Worm (Caenorhabditis elegans) whole organism, L4 larva: Measurements from ENCODE around the gene ZC374.2.

Experiments used
- F37D6.2 ChIP-seq: sonication (generic microtip); optimal IDR thresholded peaks from 2 replicates; lab custom pipeline; 2016; ENCODE audit warnings: mild to moderate bottlenecking, missing genetic modification characterization, missing compliant biosample characterization
- T20F7.1 ChIP-seq: fragments of 200-800 bp; sonication (Bioruptor generic); optimal IDR thresholded peaks from 2 replicates; lab custom pipeline; 2018; ENCODE audit warnings: mild to moderate bottlenecking, missing genetic modification characterization, missing compliant biosample characterization
- Y105C5A.15 ChIP-seq: fragments of 200-800 bp; sonication (Bioruptor generic); IDR thresholded peaks from 2 replicates; pipeline ENCODE4 v1.3.6; 2022; ENCODE audit warnings: missing genetic modification characterization, missing compliant biosample characterization
- Y48G9A.11 ChIP-seq: fragments of 200-800 bp; sonication (Bioruptor generic); IDR thresholded peaks from 2 replicates; pipeline ENCODE4 v1.3.6; 2022; ENCODE audit warnings: missing genetic modification reagents, missing genetic modification characterization, missing compliant biosample characterization
- attf-4 ChIP-seq: sonication (generic microtip); optimal IDR thresholded peaks from 3 replicates; lab custom pipeline; 2017; ENCODE audit warnings: missing biosample characterization, missing genetic modification characterization
- ceh-44 ChIP-seq: fragments of 200-800 bp; sonication (Bioruptor generic); IDR thresholded peaks from 2 replicates; pipeline ENCODE4 v1.3.6; 2022; ENCODE audit warnings: missing genetic modification reagents, missing genetic modification characterization, missing compliant biosample characterization
- ceh-82 ChIP-seq: sonication (generic microtip); optimal IDR thresholded peaks from 2 replicates; lab custom pipeline; 2017; ENCODE audit warnings: missing biosample characterization, missing genetic modification characterization
- ctbp-1 ChIP-seq: fragments of 200-800 bp; sonication (Bioruptor generic); IDR thresholded peaks from 2 replicates; pipeline ENCODE4 v1.3.6; 2022; ENCODE audit warnings: missing genetic modification reagents, missing genetic modification characterization, missing compliant biosample characterization
- daf-16 ChIP-seq, 3 experiments: sonication (generic microtip); optimal IDR thresholded peaks; 2 replicates each; lab custom pipeline; 2016 to 2017; ENCODE audit warnings: missing genetic modification characterization in 3 of 3, missing genetic modification reagents in 3 of 3, mild to moderate bottlenecking in 2 of 3, missing compliant biosample characterization in 2 of 3, missing biosample characterization in 1 of 3, moderate library complexity in 1 of 3
- dve-1 ChIP-seq: sonication (generic microtip); optimal IDR thresholded peaks from 2 replicates; lab custom pipeline; 2017; ENCODE audit warnings: antibody characterized with exemption, mild to moderate bottlenecking, missing genetic modification characterization, missing compliant biosample characterization; ENCODE audit not compliant: insufficient read depth
- egl-43 ChIP-seq: fragments of 200-800 bp; sonication (Bioruptor generic); IDR thresholded peaks from 2 replicates; pipeline ENCODE4 v1.3.6; 2022; ENCODE audit warnings: missing genetic modification reagents, missing genetic modification characterization, missing compliant biosample characterization
- fkh-10 ChIP-seq: fragments of 150-350 bp; optimal IDR thresholded peaks from 2 replicates; lab custom pipeline; 2014; ENCODE audit warnings: missing biosample characterization, missing genetic modification reagents, missing genetic modification characterization
- fos-1 ChIP-seq: fragments of 150-350 bp; optimal IDR thresholded peaks from 2 replicates; lab custom pipeline; 2014; ENCODE audit warnings: missing biosample characterization, missing genetic modification characterization
- gei-8 ChIP-seq: fragments of 200-800 bp; sonication (Bioruptor generic); optimal IDR thresholded peaks from 2 replicates; lab custom pipeline; 2018; ENCODE audit warnings: mild to moderate bottlenecking, missing genetic modification characterization, missing compliant biosample characterization
- hlh-11 ChIP-seq: fragments of 200-800 bp; sonication (Bioruptor generic); optimal IDR thresholded peaks from 2 replicates; lab custom pipeline; 2018; ENCODE audit warnings: mild to moderate bottlenecking, missing genetic modification characterization, missing compliant biosample characterization
- lim-7 ChIP-seq: fragments of 200-800 bp; sonication (Bioruptor generic); IDR thresholded peaks from 2 replicates; pipeline ENCODE4 v1.3.6; 2022; ENCODE audit warnings: missing genetic modification characterization, missing compliant biosample characterization
- lin-1 ChIP-seq: fragments of 200-800 bp; sonication (Bioruptor generic); IDR thresholded peaks from 2 replicates; pipeline ENCODE4 v1.3.6; 2022; ENCODE audit warnings: missing genetic modification reagents, missing genetic modification characterization, missing compliant biosample characterization
- lin-15B ChIP-seq: fragments of 150-350 bp; sonication (generic microtip); optimal IDR thresholded peaks from 3 replicates; lab custom pipeline; 2014; ENCODE audit warnings: missing biosample characterization, missing genetic modification characterization
- lin-38 ChIP-seq: fragments of 200-800 bp; sonication (Bioruptor generic); IDR thresholded peaks from 2 replicates; pipeline ENCODE4 v1.3.6; 2022; ENCODE audit warnings: missing genetic modification reagents, missing genetic modification characterization, missing compliant biosample characterization
- lin-39 ChIP-seq: fragments of 150-350 bp; optimal IDR thresholded peaks from 2 replicates; lab custom pipeline; 2014; ENCODE audit warnings: missing biosample characterization, missing genetic modification reagents, missing genetic modification characterization
- madf-5 ChIP-seq, 2 experiments: fragments of 200-800 bp; sonication (Bioruptor generic); IDR thresholded peaks; 2 replicates each; pipeline ENCODE4 v1.3.6; 2022; ENCODE audit warnings: missing compliant biosample characterization in 2 of 2, missing genetic modification characterization in 2 of 2
- madf-9 ChIP-seq: fragments of 200-800 bp; sonication (Bioruptor generic); conservative IDR thresholded peaks from 2 replicates; pipeline ENCODE4 v1.3.6; 2022; ENCODE audit warnings: missing genetic modification reagents, missing genetic modification characterization, missing compliant biosample characterization
- mes-2 ChIP-seq: sonication (generic microtip); optimal IDR thresholded peaks from 2 replicates; lab custom pipeline; 2016; ENCODE audit warnings: missing genotype, mild to moderate bottlenecking, missing genetic modification characterization, missing compliant biosample characterization; ENCODE audit not compliant: poor library complexity, severe bottlenecking
- nhr-102 ChIP-seq: sonication (generic microtip); optimal IDR thresholded peaks from 2 replicates; lab custom pipeline; 2016; ENCODE audit warnings: mild to moderate bottlenecking, missing genetic modification characterization, moderate library complexity, missing compliant biosample characterization
- nhr-11 ChIP-seq: fragments of 150-350 bp; optimal IDR thresholded peaks from 2 replicates; lab custom pipeline; 2014; ENCODE audit warnings: missing biosample characterization, missing genetic modification characterization
- nhr-237 ChIP-seq: sonication (generic microtip); optimal IDR thresholded peaks from 2 replicates; lab custom pipeline; 2017; ENCODE audit warnings: missing biosample characterization, missing genetic modification characterization
- nhr-25 ChIP-seq: sonication (generic microtip); optimal IDR thresholded peaks from 2 replicates; lab custom pipeline; 2017; ENCODE audit warnings: missing genetic modification characterization, mild to moderate bottlenecking, missing compliant biosample characterization, antibody characterized with exemption, moderate library complexity, borderline replicate concordance; ENCODE audit not compliant: insufficient read depth
- nhr-28 ChIP-seq: fragments of 150-350 bp; optimal IDR thresholded peaks from 2 replicates; lab custom pipeline; 2014; ENCODE audit warnings: missing biosample characterization, missing genetic modification characterization
- nhr-48 ChIP-seq: sonication (generic microtip); optimal IDR thresholded peaks from 2 replicates; lab custom pipeline; 2016; ENCODE audit warnings: mild to moderate bottlenecking, missing genetic modification characterization, missing compliant biosample characterization
- nhr-76 ChIP-seq: fragments of 150-350 bp; optimal IDR thresholded peaks from 2 replicates; lab custom pipeline; 2014; ENCODE audit warnings: missing biosample characterization, missing genetic modification characterization
- nhr-77 ChIP-seq: fragments of 150-350 bp; optimal IDR thresholded peaks from 2 replicates; lab custom pipeline; 2014; ENCODE audit warnings: missing biosample characterization, missing genetic modification characterization
- pha-4 ChIP-seq, 2 experiments: fragments of 150-350 bp in 1 of 2; fragments of 200-800 bp in 1 of 2; sonication (Bioruptor generic) in 1 of 2; IDR thresholded peaks in 1 of 2; optimal IDR thresholded peaks in 1 of 2; 2 replicates each; pipeline versions ENCODE4 v1.3.6 to Lab custom; 2014 to 2022; ENCODE audit warnings: missing genetic modification characterization in 2 of 2, missing genetic modification reagents in 2 of 2, missing biosample characterization in 1 of 2, missing compliant biosample characterization in 1 of 2
- php-3 ChIP-seq: fragments of 200-800 bp; sonication (Bioruptor generic); IDR thresholded peaks from 2 replicates; pipeline ENCODE4 v1.3.6; 2022; ENCODE audit warnings: missing genetic modification reagents, missing genetic modification characterization, missing compliant biosample characterization
- pqm-1 ChIP-seq: sonication (generic microtip); optimal IDR thresholded peaks from 2 replicates; lab custom pipeline; 2017; ENCODE audit warnings: missing biosample characterization, missing genetic modification characterization
- saeg-2 ChIP-seq: fragments of 200-800 bp; sonication (Bioruptor generic); IDR thresholded peaks from 2 replicates; pipeline ENCODE4 v1.3.6; 2022; ENCODE audit warnings: missing genetic modification reagents, missing genetic modification characterization, missing compliant biosample characterization
- sdz-12 ChIP-seq: fragments of 200-800 bp; sonication (Bioruptor generic); optimal IDR thresholded peaks from 2 replicates; lab custom pipeline; 2018; ENCODE audit warnings: mild to moderate bottlenecking, missing genetic modification characterization, missing compliant biosample characterization
- skn-1 ChIP-seq: fragments of 150-350 bp; optimal IDR thresholded peaks from 2 replicates; lab custom pipeline; 2014; ENCODE audit warnings: missing biosample characterization, missing genetic modification characterization
- snpc-4 ChIP-seq: fragments of 150-350 bp; optimal IDR thresholded peaks from 2 replicates; lab custom pipeline; 2014; ENCODE audit warnings: missing biosample characterization, missing genetic modification characterization
- spr-1 ChIP-seq: sonication (generic microtip); optimal IDR thresholded peaks from 2 replicates; lab custom pipeline; 2016; ENCODE audit warnings: mild to moderate bottlenecking, missing genetic modification characterization, missing compliant biosample characterization
- tag-97 ChIP-seq: fragments of 200-800 bp; sonication (Bioruptor generic); IDR thresholded peaks from 2 replicates; pipeline ENCODE4 v1.3.6; 2022; ENCODE audit warnings: missing genetic modification characterization, missing compliant biosample characterization
- unc-130 ChIP-seq: sonication (generic microtip); optimal IDR thresholded peaks from 2 replicates; lab custom pipeline; 2016; ENCODE audit warnings: missing genetic modification reagents, missing genetic modification characterization, missing compliant biosample characterization
- unc-62 ChIP-seq, 3 experiments: fragments of 150-350 bp in 1 of 3; sonication (generic microtip); optimal IDR thresholded peaks in 2 of 3; peaks in 1 of 3; 1 replicate in 1 of 3; 2 replicates in 2 of 3; lab custom pipeline; 2014 to 2017; ENCODE audit warnings: missing biosample characterization in 3 of 3, missing genetic modification characterization in 3 of 3, missing genetic modification reagents in 3 of 3, missing genotype in 1 of 3
- zfp-2 ChIP-seq: sonication (generic microtip); optimal IDR thresholded peaks from 2 replicates; lab custom pipeline; 2016; ENCODE audit warnings: mild to moderate bottlenecking, missing genetic modification characterization, missing compliant biosample characterization
- zfp-3 ChIP-seq: fragments of 200-800 bp; sonication (Bioruptor generic); conservative IDR thresholded peaks from 2 replicates; pipeline ENCODE4 v1.3.6; 2022; ENCODE audit warnings: missing genetic modification reagents, missing genetic modification characterization, missing compliant biosample characterization
- ztf-11 ChIP-seq: fragments of 150-350 bp; optimal IDR thresholded peaks from 2 replicates; lab custom pipeline; 2014; ENCODE audit warnings: missing biosample characterization, missing genetic modification characterization

The ZC374.2 gene

DNA sequence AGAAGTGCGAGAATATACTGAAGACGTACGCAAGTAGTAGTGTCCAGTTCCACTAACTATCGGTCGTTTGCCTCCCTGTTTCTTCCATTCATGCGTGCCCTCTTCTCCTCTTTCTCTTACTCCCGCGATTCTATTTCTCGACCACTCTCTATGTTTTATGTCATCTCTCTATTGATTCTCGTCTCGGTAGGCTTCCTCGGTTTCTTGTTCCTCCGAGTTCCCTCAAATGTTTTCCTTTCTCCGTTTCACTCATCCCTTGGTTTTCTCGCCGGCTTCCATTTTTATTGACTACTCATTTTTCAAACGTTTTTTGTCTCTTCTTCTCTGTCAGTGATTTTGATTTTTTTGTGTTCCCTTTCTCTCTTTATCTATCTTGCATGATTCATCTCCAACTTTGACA lies 20.9 kb downstream of the ZC374.2 start (continued):
- TF ChIP-seq T20F7.1 (no peak), egl-43 (no peak), unc-62 (GFP tag; optimal IDR thresholded peaks at IDR 0.05 in 1 of 2; lab: Kevin White, UChicago) (peak in 1 of 2 experiments; percentile 97), unc-62 (tag; optimal IDR thresholded peaks at IDR 0.05; lab: Kevin White, UChicago) (no peak), spr-1 (tag; lab: Kevin White, UChicago) (no peak), lin-15B (no peak), fkh-10 (GFP tag; lab: Kevin White, UChicago) (peak; percentile 36), pqm-1 (tag; lab: Kevin White, UChicago) (no peak), Y105C5A.15 (no peak), zfp-3 (GFP tag; lab: Robert Waterston, UW) (no peak), madf-5 (GFP tag; IDR thresholded peaks at IDR 0.05; lab: Robert Waterston, UW) (no peak), nhr-28 (tag; lab: Kevin White, UChicago) (peak; percentile 80), nhr-77 (tag; lab: Kevin White, UChicago) (peak; percentile 13), nhr-237 (tag; lab: Kevin White, UChicago) (no peak)
- TF ChIP-seq, all 104 proteins: peak for 20

ce11 chrX:10022016-10022415 lies 25.2 kb downstream of the ZC374.2 start, which contains the start of gene F42G10.1:
F42G10.1 (minus strand) TSS chrX:10022166.
- TF ChIP-seq nhr-48: no peak
- no peak for TF ChIP-seq snpc-4 (tag; lab: Kevin White, UChicago)
- TF ChIP-seq hlh-11: peak; percentile 25
- TF ChIP-seq attf-4 (tag; lab: Kevin White, UChicago): no peak
- TF ChIP-seq lin-39 (tag; lab: Kevin White, UChicago): no peak
- no peak for TF ChIP-seq tag-97
- no peak for TF ChIP-seq dve-1 (tag; lab: Kevin White, UChicago)
- no peak for TF ChIP-seq sdz-12
- no peak for TF ChIP-seq ceh-82 (tag; lab: Kevin White, UChicago)
- TF ChIP-seq lin-38 (GFP tag; lab: Robert Waterston, UW): no peak
- TF ChIP-seq nhr-237 (tag; lab: Kevin White, UChicago): no peak
- TF ChIP-seq nhr-102: no peak
- no peak for TF ChIP-seq saeg-2 (GFP tag; lab: Robert Waterston, UW)
- TF ChIP-seq nhr-76 (tag; lab: Kevin White, UChicago): no peak
- no peak for TF ChIP-seq madf-9
- peak; percentile 11 for TF ChIP-seq nhr-11
- TF ChIP-seq daf-16 (GFP tag; optimal IDR thresholded peaks at IDR 0.05; lab: Kevin White, UChicago): peak in 1 of 2 experiments; percentile 83
- TF ChIP-seq daf-16 (tag; optimal IDR thresholded peaks at IDR 0.05; lab: Kevin White, UChicago): no peak

DNA sequence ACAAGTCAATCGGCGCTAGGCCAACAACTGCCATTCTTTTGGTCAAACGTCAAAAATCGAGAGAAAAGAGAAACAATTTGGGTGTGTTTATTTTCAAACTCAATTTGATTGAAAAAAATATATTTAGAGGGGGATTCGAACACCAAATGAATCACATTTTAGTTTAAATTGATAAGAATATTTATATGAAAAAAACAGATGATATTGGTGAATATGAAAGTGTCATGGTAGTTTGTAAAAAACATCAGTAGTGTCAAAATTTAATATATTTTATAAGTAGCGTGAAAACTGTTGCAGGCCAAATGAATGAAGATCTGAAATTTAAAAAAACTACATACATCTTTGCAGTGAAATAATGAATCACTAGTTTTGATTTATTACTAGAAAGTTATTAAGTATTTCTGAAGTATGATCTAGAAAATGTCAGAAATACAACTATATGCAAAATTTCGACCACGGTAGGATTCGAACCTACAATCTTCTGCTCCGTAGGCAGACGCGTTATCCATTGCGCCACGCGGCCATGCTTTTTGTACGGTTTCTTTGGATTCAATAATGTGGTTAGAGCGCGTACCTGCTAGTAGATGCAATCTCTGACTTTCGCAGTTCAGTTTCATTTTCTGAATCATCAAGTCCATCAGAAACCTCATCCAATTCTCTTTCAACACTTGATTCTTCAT lies 29.1 kb downstream of the ZC374.2 start, which contains the start of gene F19C6.4:
TSS of gene F19C6.4 (minus strand) at position 51 of the 680 bp plus-strand sequence.
- no peak for TF ChIP-seq pqm-1 (tag; lab: Kevin White, UChicago)
- 0 out of 2 replicates have a peak, but pooled peaks have one; percentile 74 for TF ChIP-seq Y105C5A.15
- TF ChIP-seq egl-43: no peak
- TF ChIP-seq ctbp-1 (GFP tag; lab: Robert Waterston, UW): no peak
- TF ChIP-seq attf-4 (tag; lab: Kevin White, UChicago): no peak
- no peak for TF ChIP-seq spr-1 (tag; lab: Kevin White, UChicago)
- no peak for TF ChIP-seq php-3 (GFP tag; lab: Robert Waterston, UW)
- no peak for TF ChIP-seq ceh-44 (GFP tag; lab: Robert Waterston, UW)
- TF ChIP-seq skn-1 (tag; lab: Kevin White, UChicago): no peak
- TF ChIP-seq nhr-25 (tag; lab: Kevin White, UChicago): no peak
- no peak for TF ChIP-seq zfp-2
- no peak for TF ChIP-seq snpc-4 (tag; lab: Kevin White, UChicago)
- no peak for TF ChIP-seq nhr-28 (tag; lab: Kevin White, UChicago)
- no peak for TF ChIP-seq sdz-12
- TF ChIP-seq lim-7 (GFP tag; lab: Robert Waterston, UW): no peak
- no peak for TF ChIP-seq mes-2
- TF ChIP-seq Y48G9A.11 (GFP tag; lab: Robert Waterston, UW): no peak
- no peak for TF ChIP-seq fos-1 (tag; lab: Kevin White, UChicago)
- no peak for TF ChIP-seq gei-8 (GFP tag; lab: Kevin White, UChicago)
- TF ChIP-seq unc-130 (GFP tag; lab: Kevin White, UChicago): no peak
- TF ChIP-seq pha-4 (GFP tag; IDR thresholded peaks at IDR 0.05; lab: Robert Waterston, UW): peak; percentile 53; the same call in 1 of the 2 replicates
- TF ChIP-seq pha-4 (tag; optimal IDR thresholded peaks at IDR 0.05; lab: Kevin White, UChicago): no peak
- no peak for TF ChIP-seq F37D6.2 (tag; lab: Kevin White, UChicago)
- peak; percentile 4 for TF ChIP-seq T20F7.1
- TF ChIP-seq lin-1 (GFP tag; lab: Robert Waterston, UW): no peak
- TF ChIP-seq ztf-11: no peak
